Fruit fly (Drosophila melanogaster): Measurements from ENCODE around the gene CG42661.

The CG42661 gene

DNA sequence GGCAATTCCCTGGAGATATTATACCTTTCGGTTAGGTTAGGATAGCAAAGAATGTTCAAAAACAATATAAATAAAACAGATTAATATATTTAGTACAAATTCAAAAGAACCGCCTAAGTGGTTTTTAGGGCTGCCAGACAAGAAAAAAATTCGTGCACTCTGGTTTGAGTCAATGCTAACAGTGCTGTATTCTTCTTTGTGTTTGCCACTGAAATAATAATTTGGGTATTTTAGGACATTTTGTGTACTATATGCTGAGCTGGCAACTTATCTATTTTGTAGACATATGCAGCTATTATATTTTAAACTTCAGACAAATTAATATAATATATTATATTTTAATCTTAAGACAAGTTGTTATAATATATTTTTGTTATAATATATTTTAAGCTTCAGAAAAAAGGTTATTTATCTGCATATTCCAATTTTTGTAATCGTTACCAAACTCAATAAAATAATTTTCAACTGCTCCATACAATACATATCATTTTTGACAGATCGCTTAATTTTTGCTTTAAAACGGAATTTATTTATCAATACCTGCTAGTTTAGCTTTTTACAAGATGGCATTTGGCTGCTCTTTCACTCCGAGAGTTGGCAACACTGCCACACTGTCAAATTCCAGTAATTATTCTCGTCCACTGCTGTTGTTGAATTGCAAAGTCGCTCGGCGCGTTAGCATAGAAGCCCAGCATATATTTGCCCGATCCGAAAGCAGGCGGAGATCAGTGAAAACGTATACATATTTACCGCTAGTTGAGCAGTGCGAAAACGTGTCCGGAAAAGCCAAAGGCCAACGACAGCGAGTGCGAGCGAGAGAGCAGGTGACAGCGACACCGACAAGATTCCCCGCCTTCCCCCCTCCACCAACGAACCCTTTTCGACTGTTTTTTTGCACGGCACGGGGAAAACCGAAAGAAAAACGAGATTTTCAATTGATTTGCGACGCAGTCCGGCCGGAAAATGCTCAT lies 45.4 kb downstream of the CG42661 start, which contains the start of gene CG7546 (continued):
- no peak for TF ChIP-seq CG4282 (GFP tag; optimal IDR thresholded peaks at IDR 0.05)
- peak; percentile 64 for TF ChIP-seq MBD-R2 (GFP tag; IDR thresholded peaks at IDR 0.05)
- no peak for TF ChIP-seq mld (GFP tag; IDR thresholded peaks at IDR 0.05; ENCODE audit: partially characterized antibody)
- no peak for TF ChIP-seq CG2129 (GFP tag; IDR thresholded peaks at IDR 0.05; ENCODE audit: partially characterized antibody)
- no peak for TF ChIP-seq vfl (GFP tag; optimal IDR thresholded peaks at IDR 0.05)
- TF ChIP-seq Atf6 (GFP tag; IDR thresholded peaks at IDR 0.05), result no peak
- TF ChIP-seq rib (GFP tag; IDR thresholded peaks at IDR 0.05), result peak; percentile 63
- TF ChIP-seq chif (GFP tag; optimal IDR thresholded peaks at IDR 0.05), result no peak
- peak; percentile 59; the same call in 1 of the 2 replicates for TF ChIP-seq CG31441 (GFP tag; IDR thresholded peaks at IDR 0.05)
- TF ChIP-seq CG1602 (GFP tag; optimal IDR thresholded peaks at IDR 0.05), result peak; percentile 28
- no peak for TF ChIP-seq CG5180 (GFP tag; optimal IDR thresholded peaks at IDR 0.05)
- TF ChIP-seq jumu (GFP tag; optimal IDR thresholded peaks at IDR 0.05), result no peak
- TF ChIP-seq mirr (GFP tag; optimal IDR thresholded peaks at IDR 0.05), result no peak
- TF ChIP-seq CG1603 (tag; optimal IDR thresholded peaks at IDR 0.05), result peak; percentile 36
- no peak for TF ChIP-seq tna (GFP tag; IDR thresholded peaks at IDR 0.05; ENCODE audit: partially characterized antibody)
- no peak for TF ChIP-seq CG13123 (GFP tag; optimal IDR thresholded peaks at IDR 0.05)
- TF ChIP-seq luna (GFP tag; optimal IDR thresholded peaks at IDR 0.05), result no peak
- no peak for TF ChIP-seq CG12071 (GFP tag; optimal IDR thresholded peaks at IDR 0.05)
- no peak for TF ChIP-seq NC2α (GFP tag; optimal IDR thresholded peaks at IDR 0.05)
- no peak for TF ChIP-seq CG2199 (GFP tag; IDR thresholded peaks at IDR 0.05)
- TF ChIP-seq Opbp (GFP tag; IDR thresholded peaks at IDR 0.05; ENCODE audit: partially characterized antibody), result no peak
- no peak for TF ChIP-seq CG7786 (GFP tag; optimal IDR thresholded peaks at IDR 0.05)
- TF ChIP-seq schlank (tag; optimal IDR thresholded peaks at IDR 0.05), result no peak
- TF ChIP-seq Sry-β (GFP tag; optimal IDR thresholded peaks at IDR 0.05), result peak; percentile 95
- TF ChIP-seq CG6813 (GFP tag; optimal IDR thresholded peaks at IDR 0.05), result no peak
- TF ChIP-seq CG14965 (GFP tag; optimal IDR thresholded peaks at IDR 0.05; ENCODE audit: borderline replicate concordance), result no peak
- TF ChIP-seq CG16779 (GFP tag; IDR thresholded peaks at IDR 0.05), result no peak
- TF ChIP-seq Trl (optimal IDR thresholded peaks at IDR 0.05), result no peak
- TF ChIP-seq Trl (GFP tag; optimal IDR thresholded peaks at IDR 0.05), result no peak
- no peak for TF ChIP-seq CG10274 (GFP tag; optimal IDR thresholded peaks at IDR 0.05)
- TF ChIP-seq Hmx (GFP tag; optimal IDR thresholded peaks at IDR 0.05), result no peak
- TF ChIP-seq NK7.1 (GFP tag; optimal IDR thresholded peaks at IDR 0.05), result no peak
- TF ChIP-seq sob (GFP tag; IDR thresholded peaks at IDR 0.05), result 0 out of 2 replicates have a peak, but pooled peaks have one; percentile 11
- TF ChIP-seq CG4730 (GFP tag; IDR thresholded peaks at IDR 0.05), result no peak
- no peak for TF ChIP-seq Oaz (GFP tag; IDR thresholded peaks at IDR 0.05)
- no peak for TF ChIP-seq CG17328 (GFP tag; IDR thresholded peaks at IDR 0.05)
- TF ChIP-seq Ada2b (GFP tag; IDR thresholded peaks at IDR 0.05), result no peak
- TF ChIP-seq CG18619 (GFP tag; optimal IDR thresholded peaks at IDR 0.05), result peak; percentile 34
- TF ChIP-seq CHES-1-like (GFP tag; optimal IDR thresholded peaks at IDR 0.05), result peak; percentile 35
- peak; percentile 50 for TF ChIP-seq CG6689 (GFP tag; IDR thresholded peaks at IDR 0.05)
- TF ChIP-seq az2 (GFP tag; optimal IDR thresholded peaks at IDR 0.05), result peak; percentile 50
- no peak for TF ChIP-seq CG11247 (GFP tag; IDR thresholded peaks at IDR 0.05)
- TF ChIP-seq nerfin-2 (GFP tag; IDR thresholded peaks at IDR 0.05; ENCODE audit: partially characterized antibody), result no peak
- no peak for TF ChIP-seq CG10959 (GFP tag; IDR thresholded peaks at IDR 0.05)
- no peak for TF ChIP-seq CG17186 (GFP tag; optimal IDR thresholded peaks at IDR 0.05)
- TF ChIP-seq zen (tag; optimal IDR thresholded peaks at IDR 0.05), result peak; percentile 10
- no peak for TF ChIP-seq ems (GFP tag; optimal IDR thresholded peaks at IDR 0.05)
- no peak for TF ChIP-seq ERR (GFP tag; optimal IDR thresholded peaks at IDR 0.05)
- no peak for TF ChIP-seq sr (GFP tag; IDR thresholded peaks at IDR 0.05)
- no peak for TF ChIP-seq gsb (GFP tag; IDR thresholded peaks at IDR 0.05)

Measured in whole organism, embryonic.